Fruit fly (Drosophila melanogaster) whole organism, wandering third instar larva: ENCODE results near the gene TwdlE.

Experiments used
- Hr78 ChIP-seq: fragments of >200 bp; optimal IDR thresholded peaks from 2 replicates; lab custom pipeline; 2017; ENCODE audit warnings: missing biosample characterization, missing genetic modification characterization
- Hr83 ChIP-seq: fragments of 200-300 bp; sonication (Bioruptor generic); optimal IDR thresholded peaks from 2 replicates; lab custom pipeline; 2016; ENCODE audit warnings: missing biosample characterization, mild to moderate bottlenecking, missing genetic modification characterization, moderate library complexity; ENCODE audit not compliant: poor library complexity, severe bottlenecking
- Myc ChIP-seq: fragments of >200 bp; optimal IDR thresholded peaks from 2 replicates; lab custom pipeline; 2017
- Rel ChIP-seq, 2 experiments: fragments of 200-800 bp; sonication (Bioruptor generic) in 1 of 2; optimal IDR thresholded peaks; 2 replicates in 1 of 2; 3 replicates in 1 of 2; lab custom pipeline; 2016 to 2019; ENCODE audit warnings: mild to moderate bottlenecking in 2 of 2, missing biosample characterization in 2 of 2, missing genetic modification characterization in 2 of 2, moderate library complexity in 1 of 2
- fru ChIP-seq: fragments of 200-800 bp; sonication (Bioruptor generic); optimal IDR thresholded peaks from 3 replicates; lab custom pipeline; 2016; ENCODE audit warnings: missing biosample characterization, mild to moderate bottlenecking, missing genetic modification characterization
- h ChIP-seq: fragments of 200-800 bp; sonication (Bioruptor generic); optimal IDR thresholded peaks from 3 replicates; lab custom pipeline; 2016; ENCODE audit warnings: missing biosample characterization, mild to moderate bottlenecking, missing genetic modification characterization
- psq ChIP-seq: fragments of 200-800 bp; sonication (Bioruptor generic); optimal IDR thresholded peaks from 3 replicates; lab custom pipeline; 2017; ENCODE audit warnings: missing biosample characterization, mild to moderate bottlenecking, missing genetic modification characterization, moderate library complexity

- TF ChIP-seq Hr78 (GFP tag; lab: Kevin White, UChicago) (no peak), Hr83 (GFP tag; lab: Kevin White, UChicago) (no peak), psq (GFP tag; lab: Kevin White, UChicago) (peak; percentile 17), h (GFP tag; lab: Kevin White, UChicago) (peak; percentile 29), fru (GFP tag; lab: Kevin White, UChicago) (no peak), Rel (GFP tag; optimal IDR thresholded peaks at IDR 0.05; lab: Kevin White, UChicago) (no peak), Rel (tag; optimal IDR thresholded peaks at IDR 0.05; lab: Kevin White, UChicago) (no peak), Myc (lab: Kevin White, UChicago) (no peak)
Measured at dm6 chr2L:7841244-7841643, 19.4 kb downstream of the TwdlE start.
